Worm (Caenorhabditis elegans) whole organism, late embryonic: Measurements from ENCODE around the gene lars-1.

Experiments
- C38D4.7 ChIP-seq: fragments of 200-800 bp; sonication (Bioruptor generic); optimal IDR thresholded peaks from 2 replicates; lab custom pipeline; 2018; ENCODE audit warnings: mild to moderate bottlenecking, missing genetic modification characterization, moderate library complexity, missing compliant biosample characterization
- K02D7.2 ChIP-seq: sonication (generic microtip); optimal IDR thresholded peaks from 2 replicates; lab custom pipeline; 2017; ENCODE audit warnings: mild to moderate bottlenecking, missing genetic modification characterization, missing compliant biosample characterization
- T23F11.4 ChIP-seq: fragments of 200-800 bp; sonication (Bioruptor generic); optimal IDR thresholded peaks from 2 replicates; lab custom pipeline; 2018; ENCODE audit warnings: mild to moderate bottlenecking, missing genetic modification characterization, missing compliant biosample characterization
- ahr-1 ChIP-seq: sonication (generic microtip); optimal IDR thresholded peaks from 2 replicates; lab custom pipeline; 2016; ENCODE audit warnings: missing genetic modification characterization, missing compliant biosample characterization
- ama-1 ChIP-seq: fragments of 150-350 bp; optimal IDR thresholded peaks from 2 replicates; lab custom pipeline; 2014
- ceh-45 ChIP-seq: fragments of 200-800 bp; sonication (Bioruptor generic); IDR thresholded peaks from 2 replicates; pipeline ENCODE4 v1.3.6; 2022; ENCODE audit warnings: missing genetic modification reagents, missing genetic modification characterization, missing compliant biosample characterization
- fax-1 ChIP-seq: sonication (generic microtip); optimal IDR thresholded peaks from 2 replicates; lab custom pipeline; 2016; ENCODE audit warnings: missing genotype, missing genetic modification characterization, missing compliant biosample characterization
- fkh-6 ChIP-seq: sonication (generic microtip); optimal IDR thresholded peaks from 2 replicates; lab custom pipeline; 2016; ENCODE audit warnings: missing genetic modification characterization, missing compliant biosample characterization
- gmeb-2 ChIP-seq: sonication (generic microtip); optimal IDR thresholded peaks from 2 replicates; lab custom pipeline; 2016; ENCODE audit warnings: missing genetic modification characterization, inconsistent platforms, missing compliant biosample characterization
- madf-2 ChIP-seq: sonication (generic microtip); optimal IDR thresholded peaks from 2 replicates; lab custom pipeline; 2017; ENCODE audit warnings: missing genetic modification characterization, missing compliant biosample characterization
- pax-1 ChIP-seq: fragments of 150-350 bp; optimal IDR thresholded peaks from 2 replicates; lab custom pipeline; 2014; ENCODE audit warnings: missing biosample characterization, missing genetic modification characterization
- pha-4 ChIP-seq: fragments of 150-350 bp; optimal IDR thresholded peaks from 2 replicates; lab custom pipeline; 2018; ENCODE audit warnings: missing biosample characterization, missing genetic modification reagents, missing genetic modification characterization
- tbx-2 ChIP-seq: sonication (generic microtip); optimal IDR thresholded peaks from 2 replicates; lab custom pipeline; 2016; ENCODE audit warnings: missing genetic modification characterization, missing compliant biosample characterization
- unc-86 ChIP-seq: sonication (generic microtip); optimal IDR thresholded peaks from 2 replicates; lab custom pipeline; 2016; ENCODE audit warnings: missing genetic modification characterization, missing compliant biosample characterization

DNA sequence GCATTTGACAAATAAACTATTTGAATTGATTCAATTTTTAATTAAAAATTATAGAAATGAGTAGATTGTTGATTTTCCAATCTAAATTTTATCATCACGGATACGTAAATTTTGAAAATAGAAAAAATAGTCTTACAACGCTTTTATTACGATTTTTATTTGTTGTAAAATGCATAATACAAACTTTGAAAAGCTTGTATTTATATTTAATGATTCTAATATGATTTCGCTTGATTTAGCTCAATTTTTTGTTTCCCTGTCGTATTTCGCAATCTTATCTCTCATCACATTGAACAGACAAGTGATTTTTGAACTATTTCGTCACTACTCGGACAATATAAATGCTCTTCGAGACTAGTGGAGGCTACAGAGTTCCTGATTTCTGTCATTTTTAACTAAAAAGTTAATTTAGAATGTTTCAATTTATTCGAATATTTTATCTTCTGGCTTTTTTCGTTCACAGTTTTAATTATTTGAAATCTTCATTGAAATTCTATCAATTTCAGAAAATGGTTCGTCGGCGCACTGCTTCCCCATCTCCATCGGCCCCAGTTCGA is 35.0 kb downstream of the lars-1 start, which contains the start of the genes wht-3 and har-1:
- TF ChIP-seq C38D4.7 = no peak
- TF ChIP-seq ama-1 (lab: Kevin White, UChicago) = no peak
- TF ChIP-seq madf-2 (tag; lab: Kevin White, UChicago) = no peak
- TF ChIP-seq fax-1 (tag; lab: Kevin White, UChicago) = no peak
- no peak for TF ChIP-seq K02D7.2
- TF ChIP-seq fkh-6 = no peak
- no peak for TF ChIP-seq gmeb-2
- no peak for TF ChIP-seq tbx-2 (tag; lab: Kevin White, UChicago)
- no peak for TF ChIP-seq ceh-45 (GFP tag; lab: Robert Waterston, UW)
- no peak for TF ChIP-seq ahr-1 (tag; lab: Kevin White, UChicago)
- TF ChIP-seq T23F11.4 = no peak
- no peak for TF ChIP-seq pha-4 (tag; lab: Kevin White, UChicago)
- no peak for TF ChIP-seq pax-1 (tag; lab: Kevin White, UChicago)
- TF ChIP-seq unc-86 (tag; lab: Kevin White, UChicago) = no peak
